Fruit fly (Drosophila melanogaster) whole organism, embryonic: ENCODE results near the gene SelG.
A peak's percentile ranks its signal among the peaks of the same experiment; 100 is the strongest.

Source experiments
- Antp ChIP-seq: fragments of 200-800 bp; sonication (Bioruptor generic); optimal IDR thresholded peaks from 3 replicates; lab custom pipeline; 2016; ENCODE audit warnings: missing biosample characterization, missing genetic modification characterization
- Awh ChIP-seq: fragments of 200-800 bp; sonication (Bioruptor generic); IDR thresholded peaks from 2 replicates; pipeline ENCODE4, ENCODE4 v1.3.6; 2022; ENCODE audit warnings: missing biosample characterization, missing genetic modification characterization
- BEAF-32 ChIP-seq: fragments of 200-800 bp; sonication (Bioruptor generic); optimal IDR thresholded peaks from 3 replicates; lab custom pipeline; 2017; ENCODE audit warnings: missing biosample characterization, missing genetic modification characterization, mild to moderate bottlenecking, moderate library complexity, missing genetic modification reagents
- Bgb ChIP-seq: fragments of 200-800 bp; sonication (Bioruptor generic); IDR thresholded peaks from 2 replicates; pipeline ENCODE4 v1.3.6; 2022; ENCODE audit warnings: missing biosample characterization, missing genetic modification characterization; ENCODE audit not compliant: partially characterized antibody
- CG12236 ChIP-seq: fragments of 200-800 bp; sonication (Bioruptor generic); optimal IDR thresholded peaks from 2 replicates; lab custom pipeline; 2016; ENCODE audit warnings: missing biosample characterization, missing genetic modification characterization
- CG13287 ChIP-seq: fragments of 200-800 bp; sonication (Bioruptor generic); IDR thresholded peaks from 2 replicates; pipeline ENCODE4 v1.3.6; 2022; ENCODE audit warnings: missing biosample characterization, missing genetic modification characterization; ENCODE audit not compliant: partially characterized antibody
- CG13624 ChIP-seq: fragments of 200-800 bp; sonication (Bioruptor generic); optimal IDR thresholded peaks from 2 replicates; lab custom pipeline; 2016; ENCODE audit warnings: missing biosample characterization, missing genetic modification characterization
- CG14860 ChIP-seq: fragments of 200-800 bp; sonication (Bioruptor generic); IDR thresholded peaks from 3 replicates; pipeline ENCODE4 v1.3.6; 2022; ENCODE audit warnings: missing biosample characterization, missing genetic modification characterization; ENCODE audit not compliant: partially characterized antibody
- CG31388 ChIP-seq: fragments of 200-800 bp; sonication (Bioruptor generic); optimal IDR thresholded peaks from 2 replicates; lab custom pipeline; 2016; ENCODE audit warnings: missing biosample characterization, missing genetic modification characterization
- CG33213 ChIP-seq: fragments of 200-800 bp; sonication (Bioruptor generic); optimal IDR thresholded peaks from 3 replicates; lab custom pipeline; 2016; ENCODE audit warnings: missing biosample characterization, missing genetic modification characterization
- CG33557 ChIP-seq: fragments of 200-800 bp; sonication (Bioruptor generic); optimal IDR thresholded peaks from 2 replicates; lab custom pipeline; 2019; ENCODE audit warnings: missing biosample characterization, mild to moderate bottlenecking, missing genetic modification characterization, moderate library complexity
- CG3407 ChIP-seq: fragments of 200-800 bp; sonication (Bioruptor generic); optimal IDR thresholded peaks from 2 replicates; lab custom pipeline; 2018; ENCODE audit warnings: missing biosample characterization, mild to moderate bottlenecking, missing genetic modification characterization
- CG3838 ChIP-seq: fragments of 200-800 bp; sonication (Bioruptor generic); optimal IDR thresholded peaks from 3 replicates; lab custom pipeline; 2016; ENCODE audit warnings: missing biosample characterization, missing genetic modification characterization
- CG6175 ChIP-seq: fragments of 200-800 bp; sonication (Bioruptor generic); IDR thresholded peaks from 3 replicates; pipeline ENCODE4 v1.3.6; 2022; ENCODE audit warnings: missing biosample characterization, missing genetic modification characterization
- CG6813 ChIP-seq: fragments of 200-800 bp; sonication (Bioruptor generic); optimal IDR thresholded peaks from 2 replicates; lab custom pipeline; 2017; ENCODE audit warnings: missing biosample characterization, missing genetic modification characterization, mild to moderate bottlenecking, moderate library complexity, missing genetic modification reagents
- Camta ChIP-seq: fragments of 200-800 bp; sonication (Bioruptor generic); optimal IDR thresholded peaks from 2 replicates; lab custom pipeline; 2016; ENCODE audit warnings: missing biosample characterization, missing genetic modification characterization
- Deaf1 ChIP-seq: fragments of 200-800 bp; optimal IDR thresholded peaks from 3 replicates; lab custom pipeline; 2019; ENCODE audit warnings: missing biosample characterization, mild to moderate bottlenecking, missing genetic modification characterization, moderate library complexity
- Doc3 ChIP-seq: fragments of 200-800 bp; sonication (Bioruptor generic); IDR thresholded peaks from 3 replicates; pipeline ENCODE4 v1.3.6; 2022; ENCODE audit warnings: missing biosample characterization, missing genetic modification characterization; ENCODE audit not compliant: partially characterized antibody
- Dp ChIP-seq: fragments of 200-800 bp; sonication (Bioruptor generic); optimal IDR thresholded peaks from 2 replicates; lab custom pipeline; 2018; ENCODE audit warnings: missing biosample characterization, mild to moderate bottlenecking, missing genetic modification characterization, moderate library complexity
- HLH4C ChIP-seq: fragments of 200-800 bp; sonication (Bioruptor generic); IDR thresholded peaks from 3 replicates; pipeline ENCODE4 v1.3.6; 2022; ENCODE audit warnings: missing biosample characterization, missing genetic modification characterization; ENCODE audit not compliant: partially characterized antibody
- HmgZ ChIP-seq: fragments of 200-800 bp; sonication (Bioruptor generic); optimal IDR thresholded peaks from 2 replicates; lab custom pipeline; 2018; ENCODE audit warnings: missing biosample characterization, mild to moderate bottlenecking, missing genetic modification characterization
- Lim3 ChIP-seq: fragments of 200-800 bp; sonication (Bioruptor generic); IDR thresholded peaks from 2 replicates; pipeline ENCODE4 v1.3.6; 2022; ENCODE audit warnings: missing biosample characterization, missing genetic modification characterization
- Med ChIP-seq: fragments of 200-800 bp; sonication (Bioruptor generic); peaks from one replicate; lab custom pipeline; 2016; ENCODE audit warnings: missing biosample characterization, missing genetic modification characterization, mild to moderate bottlenecking, inconsistent platforms, moderate library complexity
- Nf-YB ChIP-seq: fragments of 200-800 bp; sonication (Bioruptor generic); optimal IDR thresholded peaks from 3 replicates; lab custom pipeline; 2019; ENCODE audit warnings: missing biosample characterization, mild to moderate bottlenecking, missing genetic modification characterization, moderate library complexity
- Sox102F ChIP-seq: fragments of 200-800 bp; sonication (Bioruptor generic); optimal IDR thresholded peaks from 2 replicates; lab custom pipeline; 2018; ENCODE audit warnings: missing biosample characterization, mild to moderate bottlenecking, missing genetic modification characterization, moderate library complexity
- bbx ChIP-seq: fragments of 200-800 bp; sonication (Bioruptor generic); IDR thresholded peaks from 2 replicates; pipeline ENCODE4 v1.3.6; 2022; ENCODE audit warnings: missing biosample characterization, missing genetic modification characterization; ENCODE audit not compliant: partially characterized antibody
- cas ChIP-seq: fragments of 200-800 bp; sonication (Bioruptor generic); IDR thresholded peaks from 2 replicates; pipeline ENCODE4 v1.3.6; 2022; ENCODE audit warnings: missing biosample characterization, missing genetic modification characterization
- dmrt99B ChIP-seq: fragments of 200-800 bp; sonication (Bioruptor generic); optimal IDR thresholded peaks from 2 replicates; lab custom pipeline; 2018; ENCODE audit warnings: missing biosample characterization, mild to moderate bottlenecking, missing genetic modification characterization, moderate library complexity
- gfzf ChIP-seq: fragments of 200-800 bp; sonication (Bioruptor generic); optimal IDR thresholded peaks from 2 replicates; lab custom pipeline; 2016; ENCODE audit warnings: missing biosample characterization, mild to moderate bottlenecking, missing genetic modification characterization, moderate library complexity
- grau ChIP-seq: fragments of 200-800 bp; optimal IDR thresholded peaks from 3 replicates; lab custom pipeline; 2019; ENCODE audit warnings: missing biosample characterization, mild to moderate bottlenecking, missing genetic modification characterization, moderate library complexity
- grn ChIP-seq: fragments of 200-800 bp; sonication (Bioruptor generic); optimal IDR thresholded peaks from 3 replicates; lab custom pipeline; 2017; ENCODE audit warnings: missing biosample characterization, missing genetic modification characterization
- gsb-n ChIP-seq: fragments of 200-800 bp; sonication (Bioruptor generic); optimal IDR thresholded peaks from 3 replicates; lab custom pipeline; 2018; ENCODE audit warnings: missing biosample characterization, mild to moderate bottlenecking, missing genetic modification characterization
- ham ChIP-seq: fragments of 200-800 bp; sonication (Bioruptor generic); IDR thresholded peaks from 2 replicates; pipeline ENCODE4 v1.3.6; 2022; ENCODE audit warnings: missing biosample characterization, missing genetic modification characterization
- hb ChIP-seq: fragments of 200-800 bp; sonication (Bioruptor generic); IDR thresholded peaks from 3 replicates; pipeline ENCODE4 v1.3.6; 2022; ENCODE audit warnings: missing biosample characterization, missing genetic modification characterization; ENCODE audit not compliant: partially characterized antibody
- jumu ChIP-seq: fragments of 200-800 bp; sonication (Bioruptor generic); optimal IDR thresholded peaks from 3 replicates; lab custom pipeline; 2016; ENCODE audit warnings: missing biosample characterization, missing genetic modification characterization
- knrl ChIP-seq: fragments of 200-800 bp; sonication (Bioruptor generic); IDR thresholded peaks from 3 replicates; pipeline ENCODE4 v1.3.6; 2022; ENCODE audit warnings: missing biosample characterization, missing genetic modification characterization; ENCODE audit not compliant: partially characterized antibody
- lilli ChIP-seq: fragments of 200-800 bp; sonication (Bioruptor generic); optimal IDR thresholded peaks from 3 replicates; lab custom pipeline; 2016; ENCODE audit warnings: missing biosample characterization, missing genetic modification characterization
- lov ChIP-seq, 2 experiments: fragments of 200-800 bp in 1 of 2; fragments of >200 bp in 1 of 2; sonication (Bioruptor generic) in 1 of 2; IDR thresholded peaks in 1 of 2; optimal IDR thresholded peaks in 1 of 2; 2 replicates in 1 of 2; 3 replicates in 1 of 2; pipeline versions ENCODE4 v1.3.6 to Lab custom; 2017 to 2022; ENCODE audit warnings: missing biosample characterization in 1 of 2, missing genetic modification characterization in 1 of 2
- luna ChIP-seq: fragments of 200-800 bp; sonication (Bioruptor generic); optimal IDR thresholded peaks from 2 replicates; lab custom pipeline; 2016; ENCODE audit warnings: missing biosample characterization, missing genetic modification characterization
- nerfin-2 ChIP-seq: fragments of 200-800 bp; sonication (Bioruptor generic); IDR thresholded peaks from 2 replicates; pipeline ENCODE4 v1.3.6; 2022; ENCODE audit warnings: missing biosample characterization, missing genetic modification characterization; ENCODE audit not compliant: partially characterized antibody
- pzg ChIP-seq: fragments of 200-800 bp; sonication (Bioruptor generic); optimal IDR thresholded peaks from 3 replicates; lab custom pipeline; 2018; ENCODE audit warnings: missing biosample characterization, mild to moderate bottlenecking, missing genetic modification characterization, moderate library complexity
- seq ChIP-seq: fragments of 200-800 bp; sonication (Bioruptor generic); IDR thresholded peaks from 2 replicates; pipeline ENCODE4 v1.3.6; 2022; ENCODE audit warnings: missing biosample characterization, missing genetic modification characterization
- sim ChIP-seq: fragments of 200-800 bp; sonication (Bioruptor generic); IDR thresholded peaks from 2 replicates; pipeline ENCODE4 v1.3.6; 2022; ENCODE audit warnings: missing biosample characterization, missing genetic modification characterization
- so ChIP-seq: fragments of 200-800 bp; sonication (Bioruptor generic); IDR thresholded peaks from 3 replicates; pipeline ENCODE4 v1.3.6; 2022; ENCODE audit warnings: missing biosample characterization, missing genetic modification characterization
- sob ChIP-seq: fragments of 200-800 bp; sonication (Bioruptor generic); IDR thresholded peaks from 2 replicates; pipeline ENCODE4 v1.3.6; 2022; ENCODE audit warnings: missing biosample characterization, missing genetic modification characterization
- sr ChIP-seq: fragments of 200-800 bp; sonication (Bioruptor generic); IDR thresholded peaks from 3 replicates; pipeline ENCODE4 v1.3.6; 2022; ENCODE audit warnings: missing biosample characterization, missing genetic modification characterization
- trh ChIP-seq: fragments of 200-800 bp; sonication (Bioruptor generic); optimal IDR thresholded peaks from 2 replicates; lab custom pipeline; 2016; ENCODE audit warnings: missing biosample characterization, missing genetic modification characterization
- vfl ChIP-seq: fragments of 200-800 bp; sonication (Bioruptor generic); optimal IDR thresholded peaks from 2 replicates; lab custom pipeline; 2016; ENCODE audit warnings: missing biosample characterization, missing genetic modification characterization
- yki ChIP-seq: fragments of >200 bp; optimal IDR thresholded peaks from 3 replicates; lab custom pipeline; 2018

SelG gene

dm6 chrX:11888142-11888541 lies 1.1 kb downstream of the SelG start, which contains the start of gene CG1840 (continued):
- TF ChIP-seq trh (no peak), CG12236 (no peak), CG13287 (peak; percentile 85), hb (GFP tag; lab: Robert Waterston, UW) (0 out of 3 replicates have a peak, but pooled peaks have one; percentile 60), sob (no peak), knrl (GFP tag; lab: Robert Waterston, UW) (peak; percentile 69; the same call in 2 of the 3 replicates), HLH4C (GFP tag; lab: Robert Waterston, UW) (peak; percentile 51; the same call in 2 of the 3 replicates), Deaf1 (tag; lab: Kevin White, UChicago) (peak; percentile 2), BEAF-32 (GFP tag; lab: Kevin White, UChicago) (peak; percentile 76), bbx (GFP tag; lab: Robert Waterston, UW) (peak; percentile 74), Med (GFP tag; lab: Kevin White, UChicago) (peak; percentile 74)

DNA sequence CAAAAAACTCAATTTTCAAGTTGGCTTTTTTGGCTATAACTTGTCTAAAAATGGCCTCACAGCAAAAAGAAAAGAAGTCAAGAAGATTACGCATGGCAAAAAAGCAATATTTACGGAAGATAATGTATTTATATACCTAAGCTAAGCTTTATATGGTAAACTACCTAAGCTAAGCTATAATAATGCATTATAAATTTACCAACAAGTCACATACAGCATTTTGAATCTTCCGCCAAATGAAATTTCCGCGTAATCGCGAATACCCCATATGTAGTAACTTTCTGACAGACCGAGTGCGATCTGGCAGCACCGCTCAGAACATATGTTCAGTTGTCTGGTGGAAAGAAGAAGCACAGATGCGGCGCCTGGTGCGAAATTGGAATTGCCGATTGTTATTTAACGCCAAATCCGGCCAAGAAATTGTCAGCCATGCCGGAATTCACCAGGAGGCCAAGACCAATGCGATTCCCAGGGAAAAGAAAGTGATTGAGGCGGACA lies 4.6 kb downstream of the SelG start, which contains the start of gene sicily:
Gene sicily, plus strand, starts transcription at position 51 of the 498 bp plus-strand sequence.
- TF ChIP-seq Nf-YB (GFP tag; lab: Kevin White, UChicago) (no peak), vfl (GFP tag; lab: Kevin White, UChicago) (no peak), CG3838 (no peak), gfzf (GFP tag; lab: Kevin White, UChicago) (peak; percentile 30), CG33213 (no peak), Bgb (GFP tag; lab: Robert Waterston, UW) (no peak), Antp (GFP tag; lab: Kevin White, UChicago) (no peak), Awh (GFP tag; lab: Robert Waterston, UW) (0 out of 2 replicates have a peak, but pooled peaks have one; percentile 30), gsb-n (tag; lab: Kevin White, UChicago) (no peak), CG31388 (GFP tag; lab: Kevin White, UChicago) (no peak), grn (no peak), yki (lab: Kevin White, UChicago) (no peak), CG14860 (GFP tag; lab: Robert Waterston, UW) (no peak), Lim3 (no peak), ham (GFP tag; lab: Robert Waterston, UW) (no peak), sr (GFP tag; lab: Robert Waterston, UW) (no peak), Dp (GFP tag; lab: Kevin White, UChicago) (peak; percentile 85), CG6175 (GFP tag; lab: Robert Waterston, UW) (no peak), CG13624 (GFP tag; lab: Kevin White, UChicago) (no peak), Doc3 (no peak), HLH4C (GFP tag; lab: Robert Waterston, UW) (no peak), so (GFP tag; lab: Robert Waterston, UW) (no peak), CG33557 (no peak), luna (GFP tag; lab: Kevin White, UChicago) (no peak), cas (GFP tag; lab: Robert Waterston, UW) (no peak), pzg (GFP tag; lab: Kevin White, UChicago) (peak; percentile 84), nerfin-2 (GFP tag; lab: Robert Waterston, UW) (no peak), sim (GFP tag; lab: Robert Waterston, UW) (no peak), jumu (GFP tag; lab: Kevin White, UChicago) (no peak), Camta (GFP tag; lab: Kevin White, UChicago) (no peak), seq (GFP tag; lab: Robert Waterston, UW) (no peak), dmrt99B (no peak), HmgZ (tag; lab: Kevin White, UChicago) (peak; percentile 32), CG3407 (GFP tag; lab: Kevin White, UChicago) (no peak), lov (optimal IDR thresholded peaks at IDR 0.05; lab: Kevin White, UChicago) (no peak), lov (GFP tag; IDR thresholded peaks at IDR 0.05; lab: Robert Waterston, UW) (no peak), lilli (GFP tag; lab: Kevin White, UChicago) (no peak), grau (tag; lab: Kevin White, UChicago) (no peak), Sox102F (GFP tag; lab: Kevin White, UChicago) (no peak), CG6813 (GFP tag; lab: Kevin White, UChicago) (no peak)
